Worm (Caenorhabditis elegans): ENCODE data around the gene spp-16.

DNA sequence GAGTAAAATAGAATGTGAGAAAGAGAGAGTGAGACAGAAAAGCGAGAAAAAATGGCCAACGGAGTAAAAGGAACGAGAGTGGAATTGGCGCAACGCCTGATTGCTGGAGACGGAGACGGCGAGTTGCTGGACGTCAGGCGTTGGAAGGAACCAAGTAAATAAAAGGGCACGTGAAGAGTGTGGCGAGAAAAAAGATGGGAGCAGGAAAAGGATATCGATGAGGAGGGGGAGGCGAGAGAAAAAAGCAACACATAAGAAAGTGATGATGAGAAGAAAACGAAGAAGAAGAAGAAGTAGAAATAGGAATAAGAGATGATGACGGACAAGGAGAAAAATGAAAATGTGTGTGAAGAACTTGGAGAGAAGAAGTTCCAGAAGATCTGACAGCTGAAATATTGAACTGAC, 29.6 kb downstream of the spp-16 start:
- TF ChIP-seq elt-2 (tag; optimal IDR thresholded peaks at IDR 0.05) (no peak), nhr-11 (tag; optimal IDR thresholded peaks at IDR 0.05) (peak; percentile 10), nhr-77 (tag; optimal IDR thresholded peaks at IDR 0.05) (peak; percentile 88), unc-86 (tag; optimal IDR thresholded peaks at IDR 0.05) (peak; percentile 87), efl-3 (GFP tag; optimal IDR thresholded peaks at IDR 0.05) (no peak), sup-37 (GFP tag; optimal IDR thresholded peaks at IDR 0.05) (peak; percentile 55), unc-62 (GFP tag; optimal IDR thresholded peaks at IDR 0.05) (no peak), lsy-2 (tag; optimal IDR thresholded peaks at IDR 0.05) (peak; percentile 73 to 84)

Data from whole organism, L1 larva.